Fruit fly (Drosophila melanogaster) Kc167 (cell line): ENCODE data around the gene CG6610.

Experiments used
- Myc ChIP-seq: fragments of >200 bp; optimal IDR thresholded peaks from 2 replicates; lab custom pipeline; 2017; ENCODE audit warnings: missing external identifiers
- Sin3A ChIP-seq: fragments of >200 bp; optimal IDR thresholded peaks from 2 replicates; lab custom pipeline; 2018; ENCODE audit warnings: missing external identifiers
- h ChIP-seq: fragments of >200 bp; optimal IDR thresholded peaks from 3 replicates; lab custom pipeline; 2018; ENCODE audit warnings: missing external identifiers
- insv ChIP-seq: fragments of >200 bp; optimal IDR thresholded peaks from 3 replicates; lab custom pipeline; 2018; ENCODE audit warnings: missing external identifiers
- psq ChIP-seq: fragments of >200 bp; optimal IDR thresholded peaks from 2 replicates; lab custom pipeline; 2017; ENCODE audit warnings: missing external identifiers
- ttk ChIP-seq: sonication (Bioruptor generic); optimal IDR thresholded peaks from 2 replicates; lab custom pipeline; 2017; ENCODE audit warnings: missing external identifiers

CG6610 gene

dm6 chr3L:6059062-6059708, 16.2 kb upstream of the CG6610 start, which contains the start of gene CG6592:
TSS of gene CG6592 (plus strand) at chr3L:6059658.
- TF ChIP-seq Myc (lab: Kevin White, UChicago) (no peak), ttk (lab: Kevin White, UChicago) (no peak), h (lab: Kevin White, UChicago) (no peak), insv (lab: Kevin White, UChicago) (no peak), Sin3A (lab: Kevin White, UChicago) (no peak), psq (lab: Kevin White, UChicago) (no peak)

dm6 chr3L:6062860-6063607, 12.3 kb upstream of the CG6610 start, which contains the start of gene CG10472:
TSS of gene CG10472 (minus strand) at chr3L:6062910.
- TF ChIP-seq Myc (lab: Kevin White, UChicago) (no peak), ttk (lab: Kevin White, UChicago) (no peak), h (lab: Kevin White, UChicago) (no peak), insv (lab: Kevin White, UChicago) (no peak), Sin3A (lab: Kevin White, UChicago) (no peak), psq (lab: Kevin White, UChicago) (no peak)

- TF ChIP-seq insv (lab: Kevin White, UChicago): no peak
- TF ChIP-seq psq (lab: Kevin White, UChicago): no peak
- no peak for TF ChIP-seq ttk (lab: Kevin White, UChicago)
- TF ChIP-seq Sin3A (lab: Kevin White, UChicago): no peak
- no peak for TF ChIP-seq Myc (lab: Kevin White, UChicago)
- TF ChIP-seq h (lab: Kevin White, UChicago): no peak
Measured at dm6 chr3L:6065881-6066389, 9.4 kb upstream of the CG6610 start, which contains the start of gene CG42269. TSS of gene CG42269 (plus strand) at chr3L:6066296.

- TF ChIP-seq Sin3A (lab: Kevin White, UChicago): no peak
- TF ChIP-seq h (lab: Kevin White, UChicago): no peak
- no peak for TF ChIP-seq psq (lab: Kevin White, UChicago)
- no peak for TF ChIP-seq insv (lab: Kevin White, UChicago)
- TF ChIP-seq Myc (lab: Kevin White, UChicago): no peak
- no peak for TF ChIP-seq ttk (lab: Kevin White, UChicago)
Measured at dm6 chr3L:6068178-6068577, 7.2 kb upstream of the CG6610 start.

dm6 chr3L:6070119-6070518, 5.2 kb upstream of the CG6610 start:
- no peak for TF ChIP-seq ttk (lab: Kevin White, UChicago)
- TF ChIP-seq h (lab: Kevin White, UChicago): no peak
- no peak for TF ChIP-seq insv (lab: Kevin White, UChicago)
- no peak for TF ChIP-seq Sin3A (lab: Kevin White, UChicago)
- TF ChIP-seq Myc (lab: Kevin White, UChicago): no peak
- TF ChIP-seq psq (lab: Kevin White, UChicago): no peak

dm6 chr3L:6071454-6072189, 3.7 kb upstream of the CG6610 start, which contains the start of gene CG6602:
TSS of gene CG6602 (plus strand) at chr3L:6072139.
- TF ChIP-seq insv (lab: Kevin White, UChicago) (no peak), psq (lab: Kevin White, UChicago) (no peak), ttk (lab: Kevin White, UChicago) (no peak), h (lab: Kevin White, UChicago) (no peak), Sin3A (lab: Kevin White, UChicago) (no peak), Myc (lab: Kevin White, UChicago) (no peak)

dm6 chr3L:6076429-6076828, 1.1 kb downstream of the CG6610 start, which contains the start of gene ssp6:
TSS of gene ssp6 (plus strand) at chr3L:6076722.
- TF ChIP-seq h (lab: Kevin White, UChicago): no peak
- no peak for TF ChIP-seq insv (lab: Kevin White, UChicago)
- no peak for TF ChIP-seq ttk (lab: Kevin White, UChicago)
- no peak for TF ChIP-seq psq (lab: Kevin White, UChicago)
- no peak for TF ChIP-seq Sin3A (lab: Kevin White, UChicago)
- TF ChIP-seq Myc (lab: Kevin White, UChicago): no peak

- TF ChIP-seq Sin3A (lab: Kevin White, UChicago) (no peak), h (lab: Kevin White, UChicago) (no peak), psq (lab: Kevin White, UChicago) (no peak), ttk (lab: Kevin White, UChicago) (no peak), Myc (lab: Kevin White, UChicago) (no peak), insv (lab: Kevin White, UChicago) (no peak)
Measured at dm6 chr3L:6082561-6082960, 7.2 kb downstream of the CG6610 start, which contains the start of gene CG13293. TSS of gene CG13293 (plus strand) at chr3L:6082883.

dm6 chr3L:6084446-6084845, 9.1 kb downstream of the CG6610 start:
- TF ChIP-seq Sin3A (lab: Kevin White, UChicago) (no peak), insv (lab: Kevin White, UChicago) (no peak), h (lab: Kevin White, UChicago) (no peak), Myc (lab: Kevin White, UChicago) (no peak), ttk (lab: Kevin White, UChicago) (no peak), psq (lab: Kevin White, UChicago) (no peak)

- no peak for TF ChIP-seq insv (lab: Kevin White, UChicago)
- no peak for TF ChIP-seq Myc (lab: Kevin White, UChicago)
- TF ChIP-seq Sin3A (lab: Kevin White, UChicago): no peak
- TF ChIP-seq ttk (lab: Kevin White, UChicago): no peak
- TF ChIP-seq psq (lab: Kevin White, UChicago): no peak
- TF ChIP-seq h (lab: Kevin White, UChicago): no peak
Measured at dm6 chr3L:6085157-6085556, 9.8 kb downstream of the CG6610 start.
